Fruit fly (Drosophila melanogaster): ENCODE data around the gene CG42655.

CG42655 gene

DNA sequence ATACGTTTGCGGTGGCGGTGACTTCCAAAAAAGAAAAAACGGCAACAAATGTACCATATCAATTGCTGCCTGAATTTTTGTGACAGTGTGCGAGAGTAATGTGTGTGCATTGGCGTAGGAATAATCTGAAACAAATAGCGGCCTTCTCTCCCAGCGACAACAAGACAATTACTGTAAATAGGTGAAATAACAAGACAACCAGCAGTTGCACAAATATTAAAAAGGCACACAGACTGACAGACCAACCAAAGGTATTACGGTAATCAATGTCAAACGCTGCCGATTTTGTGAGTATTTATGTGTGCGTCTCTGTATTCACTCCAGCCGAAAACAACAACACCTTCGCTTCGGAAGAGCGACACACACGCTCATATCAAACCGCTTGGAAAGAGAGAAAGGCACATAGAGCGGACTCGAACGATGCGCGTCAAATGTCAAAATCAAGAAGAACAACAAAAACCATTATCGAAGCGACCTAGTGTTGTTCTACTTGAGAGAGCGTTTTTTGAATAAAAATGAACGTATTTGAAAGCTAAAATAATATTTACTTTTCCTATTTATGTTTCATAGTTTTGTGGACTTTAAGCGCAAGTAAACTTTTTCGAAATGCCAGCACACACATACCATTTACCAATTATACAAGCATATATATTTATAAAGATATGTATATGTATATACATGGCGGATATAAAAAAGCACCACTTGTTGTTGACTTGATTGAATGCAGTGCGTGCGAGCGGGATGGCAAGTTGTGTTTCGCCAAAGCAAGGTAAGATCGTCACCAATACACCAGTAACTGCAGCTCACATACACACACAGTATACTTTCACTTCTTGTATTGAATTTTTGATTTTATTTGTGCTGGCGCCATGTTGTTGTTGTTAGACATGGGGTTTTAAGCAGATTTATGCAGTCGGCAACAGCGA lies 46.5 kb downstream of the CG42655 start (continued):
- no peak for TF ChIP-seq tna (GFP tag; IDR thresholded peaks at IDR 0.05; ENCODE audit: partially characterized antibody)
- TF ChIP-seq cato (GFP tag; optimal IDR thresholded peaks at IDR 0.05; ENCODE audit: borderline replicate concordance), result peak; percentile 53
- peak; percentile 27 for TF ChIP-seq CG7839 (tag; optimal IDR thresholded peaks at IDR 0.05)
- TF ChIP-seq CG3726 (GFP tag; IDR thresholded peaks at IDR 0.05), result no peak; the same call in 2 of the 3 replicates
- peak; percentile 17; the same call in 1 of the 2 replicates for TF ChIP-seq bowl (GFP tag; IDR thresholded peaks at IDR 0.05)
- peak; percentile 74 for TF ChIP-seq peb (GFP tag; IDR thresholded peaks at IDR 0.05)
- TF ChIP-seq knrl (GFP tag; IDR thresholded peaks at IDR 0.05; ENCODE audit: partially characterized antibody), result no peak
- TF ChIP-seq Ravus (GFP tag; IDR thresholded peaks at IDR 0.05), result no peak; the same call in 1 of the 2 replicates
- TF ChIP-seq HLH4C (GFP tag; IDR thresholded peaks at IDR 0.05; ENCODE audit: partially characterized antibody), result no peak
- TF ChIP-seq CG17385 (GFP tag; optimal IDR thresholded peaks at IDR 0.05), result peak; percentile 37
- TF ChIP-seq vvl (GFP tag; IDR thresholded peaks at IDR 0.05), result peak; percentile 73
- peak; percentile 10 for TF ChIP-seq Bdp1 (GFP tag; optimal IDR thresholded peaks at IDR 0.05)
- TF ChIP-seq Bgb (GFP tag; IDR thresholded peaks at IDR 0.05; ENCODE audit: partially characterized antibody), result no peak
- peak; percentile 45; the same call in 1 of the 3 replicates for TF ChIP-seq Dbx (GFP tag; IDR thresholded peaks at IDR 0.05)
- TF ChIP-seq grn (GFP tag; optimal IDR thresholded peaks at IDR 0.05), result peak; percentile 12
- TF ChIP-seq lov (optimal IDR thresholded peaks at IDR 0.05), result no peak
- TF ChIP-seq lov (GFP tag; IDR thresholded peaks at IDR 0.05), result peak; percentile 87
- TF ChIP-seq pan (optimal IDR thresholded peaks at IDR 0.05), result no peak
- peak in 1 of 2 experiments; percentile 70 for TF ChIP-seq pan (GFP tag; optimal IDR thresholded peaks at IDR 0.05 in 1 of 2, IDR thresholded peaks at IDR 0.05 in 1 of 2)
- TF ChIP-seq odd (GFP tag; optimal IDR thresholded peaks at IDR 0.05), result peak; percentile 55
- TF ChIP-seq CG10543 (GFP tag; optimal IDR thresholded peaks at IDR 0.05), result peak; percentile 94
- peak; percentile 50 for TF ChIP-seq en (GFP tag; optimal IDR thresholded peaks at IDR 0.05)
- TF ChIP-seq CrebB (tag; optimal IDR thresholded peaks at IDR 0.05), result peak; percentile 84
- TF ChIP-seq CG8089 (GFP tag; optimal IDR thresholded peaks at IDR 0.05), result peak; percentile 75
- peak; percentile 95 for TF ChIP-seq Blimp-1 (GFP tag; optimal IDR thresholded peaks at IDR 0.05)
- TF ChIP-seq nerfin-2 (GFP tag; IDR thresholded peaks at IDR 0.05; ENCODE audit: partially characterized antibody), result no peak
- peak; percentile 73 for TF ChIP-seq CG15514 (GFP tag; optimal IDR thresholded peaks at IDR 0.05)
- TF ChIP-seq eyg (GFP tag; optimal IDR thresholded peaks at IDR 0.05), result peak; percentile 72
- no peak for TF ChIP-seq wor (GFP tag; IDR thresholded peaks at IDR 0.05)
- TF ChIP-seq Oli (tag; optimal IDR thresholded peaks at IDR 0.05), result peak; percentile 18
- TF ChIP-seq dm (GFP tag; optimal IDR thresholded peaks at IDR 0.05), result peak; percentile 4
- no peak for TF ChIP-seq CG6272 (GFP tag; IDR thresholded peaks at IDR 0.05)
- peak; percentile 8 for TF ChIP-seq Spps (tag; optimal IDR thresholded peaks at IDR 0.05)
- no peak; the same call in 1 of the 2 replicates for TF ChIP-seq ttk (GFP tag; IDR thresholded peaks at IDR 0.05)
- TF ChIP-seq ato (GFP tag; IDR thresholded peaks at IDR 0.05; ENCODE audit: partially characterized antibody), result no peak
- peak; percentile 67 for TF ChIP-seq Atf6 (GFP tag; IDR thresholded peaks at IDR 0.05)
- TF ChIP-seq CG3838 (GFP tag; optimal IDR thresholded peaks at IDR 0.05), result peak; percentile 10
- TF ChIP-seq CG7556 (GFP tag; optimal IDR thresholded peaks at IDR 0.05), result peak; percentile 67
- TF ChIP-seq NC2β (GFP tag; optimal IDR thresholded peaks at IDR 0.05), result peak; percentile 79
- peak; percentile 64 for TF ChIP-seq CG1792 (GFP tag; optimal IDR thresholded peaks at IDR 0.05)
- TF ChIP-seq tgo (GFP tag; IDR thresholded peaks at IDR 0.05), result no peak
- TF ChIP-seq Med (GFP tag), result peak; percentile 95
- no peak for TF ChIP-seq az2 (GFP tag; optimal IDR thresholded peaks at IDR 0.05)
- peak; percentile 84 for TF ChIP-seq chm (GFP tag; IDR thresholded peaks at IDR 0.05)
- TF ChIP-seq HLHmδ (GFP tag; optimal IDR thresholded peaks at IDR 0.05), result peak; percentile 66
- no peak; the same call in 1 of the 2 replicates for TF ChIP-seq CG17612 (GFP tag; IDR thresholded peaks at IDR 0.05)
- TF ChIP-seq CG8478 (optimal IDR thresholded peaks at IDR 0.05), result no peak
- TF ChIP-seq CG13424 (tag; optimal IDR thresholded peaks at IDR 0.05), result peak; percentile 33
- peak; percentile 78 for TF ChIP-seq CG1529 (GFP tag; optimal IDR thresholded peaks at IDR 0.05)
